Comparison of ENCODE assay signal across 5 fruit fly cellular contexts in the genomic region with DNA sequence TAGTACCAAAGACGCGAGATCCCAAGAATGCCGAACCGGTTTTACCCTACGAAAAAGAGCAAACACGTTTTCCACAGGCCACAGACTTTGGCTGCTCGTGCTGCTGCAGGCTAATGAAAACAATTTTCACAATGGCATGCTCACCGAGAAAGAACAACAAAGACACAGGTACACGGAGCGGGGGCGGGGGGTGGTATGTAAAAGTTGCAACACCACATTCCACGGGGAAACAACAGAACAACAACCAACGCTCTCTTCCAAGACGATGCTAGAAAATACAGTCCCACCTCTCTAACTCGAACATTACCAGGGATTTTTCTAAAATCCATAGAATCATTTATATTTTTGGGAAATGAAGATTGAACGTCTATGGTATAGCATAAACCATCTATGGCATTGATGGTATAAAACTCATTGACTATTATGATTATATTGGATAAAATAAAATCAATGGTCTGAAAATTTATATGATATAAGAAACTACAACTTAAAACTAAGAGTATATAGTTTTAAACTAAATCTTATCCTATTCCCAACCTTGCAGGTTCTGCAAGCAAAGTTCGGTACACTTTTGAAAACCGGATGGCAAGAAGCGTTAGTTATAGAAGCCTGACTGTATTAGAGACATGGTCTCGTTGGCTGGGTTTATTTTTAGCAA.
TF ChIP-seq lines count a peak whose summit lies in the region.

No protein-coding gene starts in this region.

- TF ChIP-seq CTCF in whole organism, embryonic (GFP tag; optimal IDR thresholded peaks at IDR 0.05; lab: Kevin White, UChicago), result no peak

TF ChIP-seq in whole organism, 6 proteins besides CTCF, POLR2A, EP300 and RAD21:
- TF ChIP-seq Dll (optimal IDR thresholded peaks at IDR 0.05; lab: Kevin White, UChicago), result peak; percentile 45
- no peak for TF ChIP-seq CG8478 (optimal IDR thresholded peaks at IDR 0.05; lab: Kevin White, UChicago)

TF ChIP-seq in whole organism, embryonic, 481 proteins besides CTCF, POLR2A, EP300 and RAD21 (continues in another document):
- TF ChIP-seq Scr (GFP tag; IDR thresholded peaks at IDR 0.05; lab: Robert Waterston, UW; ENCODE audit: partially characterized antibody) (no peak), bsh (GFP tag; optimal IDR thresholded peaks at IDR 0.05; lab: Kevin White, UChicago) (peak; percentile 23 to 34), dimm (GFP tag; IDR thresholded peaks at IDR 0.05; lab: Robert Waterston, UW) (no peak), CG13424 (tag; optimal IDR thresholded peaks at IDR 0.05; lab: Kevin White, UChicago) (peak; percentile 35), CG4360 (GFP tag; IDR thresholded peaks at IDR 0.05; lab: Robert Waterston, UW) (peak; percentile 65), twi (tag; optimal IDR thresholded peaks at IDR 0.05; lab: Kevin White, UChicago) (peak; percentile 22), pb (GFP tag; optimal IDR thresholded peaks at IDR 0.05; lab: Kevin White, UChicago) (no peak), CG10979 (tag; optimal IDR thresholded peaks at IDR 0.05; lab: Kevin White, UChicago) (peak; percentile 11), tio (GFP tag; optimal IDR thresholded peaks at IDR 0.05; lab: Kevin White, UChicago) (peak; percentile 4), lmd (GFP tag; IDR thresholded peaks at IDR 0.05; lab: Robert Waterston, UW) (no peak), Sin3A (optimal IDR thresholded peaks at IDR 0.05; lab: Kevin White, UChicago) (no peak), nau (GFP tag; optimal IDR thresholded peaks at IDR 0.05; lab: Kevin White, UChicago) (no peak), dmrt11E (tag; optimal IDR thresholded peaks at IDR 0.05; lab: Kevin White, UChicago) (peak; percentile 52), az2 (GFP tag; optimal IDR thresholded peaks at IDR 0.05; lab: Kevin White, UChicago) (no peak), klu (GFP tag; IDR thresholded peaks at IDR 0.05; lab: Robert Waterston, UW) (no peak), CG18619 (GFP tag; optimal IDR thresholded peaks at IDR 0.05; lab: Kevin White, UChicago) (no peak), Hey (tag; optimal IDR thresholded peaks at IDR 0.05; lab: Kevin White, UChicago) (no peak), Sox100B (GFP tag; optimal IDR thresholded peaks at IDR 0.05; lab: Kevin White, UChicago) (peak; percentile 25), Trl (optimal IDR thresholded peaks at IDR 0.05; lab: Kevin White, UChicago) (peak; percentile 28 to 30), Trl (GFP tag; optimal IDR thresholded peaks at IDR 0.05; lab: Kevin White, UChicago) (no peak)

TF ChIP-seq in whole organism, prepupa, 60 proteins besides CTCF, POLR2A, EP300 and RAD21 (continues in another document):
- peak; percentile 11 for TF ChIP-seq CG6276 (GFP tag; optimal IDR thresholded peaks at IDR 0.05; lab: Kevin White, UChicago)
- no peak for TF ChIP-seq Lpt (GFP tag; optimal IDR thresholded peaks at IDR 0.05; lab: Kevin White, UChicago)
- no peak for TF ChIP-seq eg (GFP tag; IDR thresholded peaks at IDR 0.05; lab: Robert Waterston, UW)
- TF ChIP-seq Sox102F (GFP tag; optimal IDR thresholded peaks at IDR 0.05; lab: Kevin White, UChicago), result no peak
- TF ChIP-seq Blimp-1 (GFP tag; optimal IDR thresholded peaks at IDR 0.05; lab: Kevin White, UChicago), result no peak
- peak; percentile 40; the same call in 1 of the 2 replicates for TF ChIP-seq CG15336 (GFP tag; IDR thresholded peaks at IDR 0.05; lab: Robert Waterston, UW)
- TF ChIP-seq salr (GFP tag; optimal IDR thresholded peaks at IDR 0.05; lab: Kevin White, UChicago), result peak in 1 of 2 experiments; percentile 46
- TF ChIP-seq svp (GFP tag; lab: Kevin White, UChicago), result peak; percentile 44
- no peak; the same call in 1 of the 2 replicates for TF ChIP-seq Gug (GFP tag; IDR thresholded peaks at IDR 0.05; lab: Robert Waterston, UW)
- TF ChIP-seq CG6792 (GFP tag; optimal IDR thresholded peaks at IDR 0.05; lab: Kevin White, UChicago), result no peak
- peak; percentile 50 for TF ChIP-seq CG3032 (tag; optimal IDR thresholded peaks at IDR 0.05; lab: Kevin White, UChicago)
- no peak for TF ChIP-seq dac (GFP tag; optimal IDR thresholded peaks at IDR 0.05; lab: Kevin White, UChicago)
- no peak for TF ChIP-seq Hr38 (GFP tag; optimal IDR thresholded peaks at IDR 0.05; lab: Kevin White, UChicago)
- TF ChIP-seq fd85E (GFP tag; optimal IDR thresholded peaks at IDR 0.05; lab: Kevin White, UChicago), result no peak
- peak; percentile 4 for TF ChIP-seq CG10669 (GFP tag; optimal IDR thresholded peaks at IDR 0.05; lab: Kevin White, UChicago)
- TF ChIP-seq topi (GFP tag; optimal IDR thresholded peaks at IDR 0.05; lab: Kevin White, UChicago), result peak; percentile 4
- no peak for TF ChIP-seq ss (GFP tag; optimal IDR thresholded peaks at IDR 0.05; lab: Kevin White, UChicago)
- no peak for TF ChIP-seq net (GFP tag; optimal IDR thresholded peaks at IDR 0.05; lab: Kevin White, UChicago)
- no peak for TF ChIP-seq CG16779 (tag; optimal IDR thresholded peaks at IDR 0.05; lab: Kevin White, UChicago)
- no peak for TF ChIP-seq CG1621 (tag; optimal IDR thresholded peaks at IDR 0.05; lab: Kevin White, UChicago)
- TF ChIP-seq CG8632 (GFP tag; optimal IDR thresholded peaks at IDR 0.05; lab: Kevin White, UChicago), result no peak
- TF ChIP-seq Ets96B (tag; optimal IDR thresholded peaks at IDR 0.05; lab: Kevin White, UChicago), result peak; percentile 38

TF ChIP-seq in whole organism, pupa, 21 proteins besides CTCF, POLR2A, EP300 and RAD21:
- no peak for TF ChIP-seq CG32121 (GFP tag; IDR thresholded peaks at IDR 0.05; lab: Robert Waterston, UW)
- peak; percentile 22; the same call in 1 of the 2 replicates for TF ChIP-seq Ets98B (GFP tag; IDR thresholded peaks at IDR 0.05; lab: Robert Waterston, UW)
- TF ChIP-seq D1 (tag; optimal IDR thresholded peaks at IDR 0.05; lab: Kevin White, UChicago), result no peak
- no peak for TF ChIP-seq rn (GFP tag; IDR thresholded peaks at IDR 0.05; lab: Robert Waterston, UW)
- TF ChIP-seq CG14655 (GFP tag; optimal IDR thresholded peaks at IDR 0.05; lab: Kevin White, UChicago), result peak; percentile 81
- TF ChIP-seq Pif1B (GFP tag; optimal IDR thresholded peaks at IDR 0.05; lab: Kevin White, UChicago), result peak; percentile 4
- peak; percentile 54 for TF ChIP-seq CG8159 (tag; optimal IDR thresholded peaks at IDR 0.05; lab: Kevin White, UChicago)
- TF ChIP-seq CG15710 (tag; optimal IDR thresholded peaks at IDR 0.05; lab: Kevin White, UChicago), result peak; percentile 12
- no peak for TF ChIP-seq CG13204 (GFP tag; optimal IDR thresholded peaks at IDR 0.05; lab: Kevin White, UChicago)
- no peak for TF ChIP-seq gl (tag; optimal IDR thresholded peaks at IDR 0.05; lab: Kevin White, UChicago)
- TF ChIP-seq CG8301 (tag; optimal IDR thresholded peaks at IDR 0.05; lab: Kevin White, UChicago), result peak; percentile 74
- peak; percentile 60; the same call in 2 of the 3 replicates for TF ChIP-seq CG4496 (GFP tag; IDR thresholded peaks at IDR 0.05; lab: Robert Waterston, UW)
- no peak for TF ChIP-seq Snoo (tag; optimal IDR thresholded peaks at IDR 0.05; lab: Kevin White, UChicago)
- peak; percentile 50 for TF ChIP-seq CG17806 (tag; optimal IDR thresholded peaks at IDR 0.05; lab: Kevin White, UChicago)
- peak; percentile 61 for TF ChIP-seq CG9948 (tag; optimal IDR thresholded peaks at IDR 0.05; lab: Kevin White, UChicago)
- TF ChIP-seq fd96Ca (GFP tag; IDR thresholded peaks at IDR 0.05; lab: Robert Waterston, UW), result no peak
- TF ChIP-seq Pif1A (GFP tag; optimal IDR thresholded peaks at IDR 0.05; lab: Kevin White, UChicago), result no peak
- no peak for TF ChIP-seq EcR (GFP tag; optimal IDR thresholded peaks at IDR 0.05; lab: Kevin White, UChicago)
- TF ChIP-seq CG10348 (GFP tag; IDR thresholded peaks at IDR 0.05; lab: Robert Waterston, UW), result no peak
- TF ChIP-seq CG34367 (tag; optimal IDR thresholded peaks at IDR 0.05; lab: Kevin White, UChicago), result peak; percentile 28
- no peak for TF ChIP-seq CG12605 (GFP tag; IDR thresholded peaks at IDR 0.05; lab: Robert Waterston, UW)

TF ChIP-seq in whole organism, wandering third instar larva, 38 proteins besides CTCF, POLR2A, EP300 and RAD21:
- TF ChIP-seq dsf (GFP tag; optimal IDR thresholded peaks at IDR 0.05; lab: Kevin White, UChicago; ENCODE audit: borderline replicate concordance), result no peak
- no peak for TF ChIP-seq Vsx2 (GFP tag; optimal IDR thresholded peaks at IDR 0.05; lab: Kevin White, UChicago; ENCODE audit: partially characterized antibody)
- TF ChIP-seq OdsH (GFP tag; optimal IDR thresholded peaks at IDR 0.05; lab: Kevin White, UChicago), result peak; percentile 17
- peak; percentile 45 for TF ChIP-seq fru (GFP tag; optimal IDR thresholded peaks at IDR 0.05; lab: Kevin White, UChicago)
- TF ChIP-seq ey (GFP tag; optimal IDR thresholded peaks at IDR 0.05; lab: Kevin White, UChicago), result peak; percentile 24
- peak; percentile 25 for TF ChIP-seq Sp1 (GFP tag; optimal IDR thresholded peaks at IDR 0.05; lab: Kevin White, UChicago)
- no peak for TF ChIP-seq Myc (optimal IDR thresholded peaks at IDR 0.05; lab: Kevin White, UChicago)
- no peak for TF ChIP-seq dmrt93B (GFP tag; optimal IDR thresholded peaks at IDR 0.05; lab: Kevin White, UChicago)
- TF ChIP-seq woc (GFP tag; optimal IDR thresholded peaks at IDR 0.05; lab: Kevin White, UChicago), result peak; percentile 55
- TF ChIP-seq foxo (GFP tag; optimal IDR thresholded peaks at IDR 0.05; lab: Kevin White, UChicago), result peak in 1 of 2 experiments; percentile 50
- peak; percentile 28 for TF ChIP-seq h (GFP tag; optimal IDR thresholded peaks at IDR 0.05; lab: Kevin White, UChicago)
- peak; percentile 16 for TF ChIP-seq psq (GFP tag; optimal IDR thresholded peaks at IDR 0.05; lab: Kevin White, UChicago)
- peak; percentile 22 for TF ChIP-seq HLH106 (tag; optimal IDR thresholded peaks at IDR 0.05; lab: Kevin White, UChicago)
